Fruit fly (Drosophila melanogaster): ENCODE measurements around the gene RhoL.

The RhoL gene

dm6 chr3R:9487561-9487960, 14.8 kb downstream of the RhoL start:
- no peak for TF ChIP-seq Jra (GFP tag; optimal IDR thresholded peaks at IDR 0.05)
- no peak for TF ChIP-seq dmrt93B (GFP tag; optimal IDR thresholded peaks at IDR 0.05)
- TF ChIP-seq Myc (optimal IDR thresholded peaks at IDR 0.05): no peak
- TF ChIP-seq Hr78 (GFP tag; optimal IDR thresholded peaks at IDR 0.05): no peak
- no peak for TF ChIP-seq HLH106 (tag; optimal IDR thresholded peaks at IDR 0.05)
- TF ChIP-seq Dif (GFP tag; optimal IDR thresholded peaks at IDR 0.05; ENCODE audit: partially characterized antibody): no peak
- no peak for TF ChIP-seq dl (GFP tag; optimal IDR thresholded peaks at IDR 0.05; ENCODE audit: insufficient read depth in 1 of 2, partially characterized antibody in 2 of 2)
- no peak for TF ChIP-seq tai (GFP tag; optimal IDR thresholded peaks at IDR 0.05)
- no peak for TF ChIP-seq pan (optimal IDR thresholded peaks at IDR 0.05)
- no peak for TF ChIP-seq usp (GFP tag; optimal IDR thresholded peaks at IDR 0.05)
- no peak for TF ChIP-seq ey (GFP tag; optimal IDR thresholded peaks at IDR 0.05)
- TF ChIP-seq N (GFP tag; optimal IDR thresholded peaks at IDR 0.05): no peak
- TF ChIP-seq sage (GFP tag; optimal IDR thresholded peaks at IDR 0.05): no peak

dm6 chr3R:9480396-9480795, 22.0 kb downstream of the RhoL start:
- TF ChIP-seq Hnf4 (GFP tag; optimal IDR thresholded peaks at IDR 0.05): no peak
- no peak for TF ChIP-seq lola (GFP tag; optimal IDR thresholded peaks at IDR 0.05)
- no peak for TF ChIP-seq br (GFP tag; optimal IDR thresholded peaks at IDR 0.05)
- no peak for TF ChIP-seq ey (GFP tag; optimal IDR thresholded peaks at IDR 0.05)
- no peak for TF ChIP-seq CG9705 (GFP tag; optimal IDR thresholded peaks at IDR 0.05)
- TF ChIP-seq Hr78 (GFP tag; optimal IDR thresholded peaks at IDR 0.05): no peak
- no peak for TF ChIP-seq Abd-B (GFP tag; optimal IDR thresholded peaks at IDR 0.05)
- TF ChIP-seq sage (GFP tag; optimal IDR thresholded peaks at IDR 0.05): no peak
- no peak for TF ChIP-seq fru (GFP tag; optimal IDR thresholded peaks at IDR 0.05)
- no peak for TF ChIP-seq pan (optimal IDR thresholded peaks at IDR 0.05)
- no peak for TF ChIP-seq Rel (GFP tag; optimal IDR thresholded peaks at IDR 0.05)
- no peak for TF ChIP-seq Rel (tag; optimal IDR thresholded peaks at IDR 0.05)
- no peak for TF ChIP-seq Mio (GFP tag; optimal IDR thresholded peaks at IDR 0.05)
- no peak for TF ChIP-seq Jra (GFP tag; optimal IDR thresholded peaks at IDR 0.05)
- TF ChIP-seq tai (GFP tag; optimal IDR thresholded peaks at IDR 0.05): no peak
- no peak for TF ChIP-seq dl (GFP tag; optimal IDR thresholded peaks at IDR 0.05; ENCODE audit: insufficient read depth in 1 of 2, partially characterized antibody in 2 of 2)
- TF ChIP-seq dmrt93B (GFP tag; optimal IDR thresholded peaks at IDR 0.05): no peak
- TF ChIP-seq h (GFP tag; optimal IDR thresholded peaks at IDR 0.05): no peak
- TF ChIP-seq OdsH (GFP tag; optimal IDR thresholded peaks at IDR 0.05): no peak
- TF ChIP-seq brk (GFP tag; optimal IDR thresholded peaks at IDR 0.05): no peak

dm6 chr3R:9468109-9468508, 34.3 kb downstream of the RhoL start:
- TF ChIP-seq Dfd (GFP tag; optimal IDR thresholded peaks at IDR 0.05) (peak; percentile 68), br (GFP tag; optimal IDR thresholded peaks at IDR 0.05) (no peak)

- TF ChIP-seq psq (GFP tag; optimal IDR thresholded peaks at IDR 0.05) (peak; percentile 72), HLH106 (tag; optimal IDR thresholded peaks at IDR 0.05) (no peak)
These were observed 41.8 kb downstream of the RhoL start, which contains the start of gene GstZ2 for dm6 chr3R:9460488-9461150. GstZ2 (minus strand) TSS chr3R:9460652.

dm6 chr3R:9459385-9460285, 42.7 kb downstream of the RhoL start:
- peak; percentile 43 for TF ChIP-seq sv (GFP tag; optimal IDR thresholded peaks at IDR 0.05)
- TF ChIP-seq ey (GFP tag; optimal IDR thresholded peaks at IDR 0.05): peak; percentile 52
- TF ChIP-seq Myc (optimal IDR thresholded peaks at IDR 0.05): no peak
- TF ChIP-seq OdsH (GFP tag; optimal IDR thresholded peaks at IDR 0.05): peak; percentile 47
- TF ChIP-seq Hnf4 (GFP tag; optimal IDR thresholded peaks at IDR 0.05): peak; percentile 25
- TF ChIP-seq foxo (GFP tag; optimal IDR thresholded peaks at IDR 0.05): peak in 1 of 2 experiments; percentile 71
- no peak for TF ChIP-seq Jra (GFP tag; optimal IDR thresholded peaks at IDR 0.05)
- peak; percentile 47 for TF ChIP-seq CG9705 (GFP tag; optimal IDR thresholded peaks at IDR 0.05)
- no peak for TF ChIP-seq pan (optimal IDR thresholded peaks at IDR 0.05)
- peak; percentile 38 for TF ChIP-seq woc (GFP tag; optimal IDR thresholded peaks at IDR 0.05)
- TF ChIP-seq fru (GFP tag; optimal IDR thresholded peaks at IDR 0.05): peak; percentile 64
- TF ChIP-seq Sp1 (GFP tag; optimal IDR thresholded peaks at IDR 0.05): no peak
- peak; percentile 40 for TF ChIP-seq rgr (GFP tag; optimal IDR thresholded peaks at IDR 0.05)
- TF ChIP-seq Vsx2 (GFP tag; optimal IDR thresholded peaks at IDR 0.05; ENCODE audit: partially characterized antibody): no peak
- no peak for TF ChIP-seq usp (GFP tag; optimal IDR thresholded peaks at IDR 0.05)
- TF ChIP-seq Hr83 (GFP tag; optimal IDR thresholded peaks at IDR 0.05; ENCODE audit: poor library complexity, severe bottlenecking): no peak
- no peak for TF ChIP-seq jim (GFP tag; optimal IDR thresholded peaks at IDR 0.05)
- peak; percentile 68 for TF ChIP-seq br (GFP tag; optimal IDR thresholded peaks at IDR 0.05)
- TF ChIP-seq psq (GFP tag; optimal IDR thresholded peaks at IDR 0.05): peak; percentile 27
- TF ChIP-seq N (GFP tag; optimal IDR thresholded peaks at IDR 0.05): no peak
- no peak for TF ChIP-seq Dfd (GFP tag; optimal IDR thresholded peaks at IDR 0.05)
- no peak for TF ChIP-seq brk (GFP tag; optimal IDR thresholded peaks at IDR 0.05)
- TF ChIP-seq Rel (GFP tag; optimal IDR thresholded peaks at IDR 0.05): no peak
- no peak for TF ChIP-seq Rel (tag; optimal IDR thresholded peaks at IDR 0.05)
- TF ChIP-seq Abd-B (GFP tag; optimal IDR thresholded peaks at IDR 0.05): no peak
- TF ChIP-seq Dif (GFP tag; optimal IDR thresholded peaks at IDR 0.05; ENCODE audit: partially characterized antibody): no peak
- TF ChIP-seq lola (GFP tag; optimal IDR thresholded peaks at IDR 0.05): no peak
- TF ChIP-seq HLH106 (tag; optimal IDR thresholded peaks at IDR 0.05): peak; percentile 73
- no peak for TF ChIP-seq Hr78 (GFP tag; optimal IDR thresholded peaks at IDR 0.05)
- no peak for TF ChIP-seq GATAd (GFP tag; optimal IDR thresholded peaks at IDR 0.05)
